Worm (Caenorhabditis elegans) whole organism, early embryonic: ENCODE results near the gene col-117.

Source experiments
- B0310.2 ChIP-seq: sonication (generic microtip); optimal IDR thresholded peaks from 2 replicates; lab custom pipeline; 2016; ENCODE audit warnings: mild to moderate bottlenecking, missing genetic modification characterization, missing compliant biosample characterization
- F13C5.2 ChIP-seq: sonication (generic microtip); optimal IDR thresholded peaks from 2 replicates; lab custom pipeline; 2017; ENCODE audit warnings: mild to moderate bottlenecking, missing genetic modification characterization, inconsistent platforms, missing compliant biosample characterization
- aly-1 ChIP-seq: sonication (generic microtip); optimal IDR thresholded peaks from 2 replicates; lab custom pipeline; 2016; ENCODE audit warnings: missing genetic modification characterization, missing compliant biosample characterization
- ama-1 ChIP-seq: fragments of 150-350 bp; optimal IDR thresholded peaks from 2 replicates; lab custom pipeline; 2014
- ceh-13 ChIP-seq: fragments of 200-800 bp; sonication (Bioruptor generic); optimal IDR thresholded peaks from 2 replicates; lab custom pipeline; 2018; ENCODE audit warnings: mild to moderate bottlenecking, missing genetic modification characterization, missing compliant biosample characterization
- ceh-36 ChIP-seq: sonication (generic microtip); optimal IDR thresholded peaks from 2 replicates; lab custom pipeline; 2016; ENCODE audit warnings: missing genetic modification characterization, inconsistent platforms, missing compliant biosample characterization
- flt-1 ChIP-seq: fragments of 200-800 bp; sonication (Bioruptor generic); IDR thresholded peaks from 2 replicates; pipeline ENCODE4 v1.3.6; 2022; ENCODE audit warnings: missing genetic modification characterization, missing compliant biosample characterization
- pes-1 ChIP-seq: fragments of 200-800 bp; sonication (Bioruptor generic); IDR thresholded peaks from 2 replicates; pipeline ENCODE4 v1.3.6; 2022; ENCODE audit warnings: missing genetic modification reagents, missing genetic modification characterization, missing compliant biosample characterization
- sea-1 ChIP-seq: fragments of 200-800 bp; sonication (Bioruptor generic); conservative IDR thresholded peaks from 2 replicates; pipeline ENCODE4 v1.3.6; 2022; ENCODE audit warnings: missing genetic modification characterization, missing compliant biosample characterization

DNA sequence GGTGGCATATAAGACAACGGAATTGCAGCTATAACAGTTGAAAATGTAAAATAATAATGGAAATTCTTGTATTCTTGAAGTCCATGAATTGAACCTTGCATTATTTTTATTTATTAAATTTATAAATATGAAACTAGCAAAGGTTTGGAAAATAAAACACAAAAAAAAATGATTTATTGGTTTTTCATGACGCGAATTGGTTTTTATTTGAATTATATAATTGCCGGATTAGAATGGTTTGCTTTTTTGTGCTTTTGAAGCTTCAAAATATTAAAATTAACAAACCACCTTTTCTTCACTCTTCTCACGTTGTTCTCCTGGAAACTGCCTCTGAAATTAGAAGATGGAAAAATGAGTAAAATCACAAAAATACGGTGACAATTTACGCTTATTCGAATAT lies 33.9 kb downstream of the col-117 start, which contains the start of gene sru-35:
- TF ChIP-seq flt-1 (GFP tag; lab: Robert Waterston, UW) (no peak), sea-1 (GFP tag; lab: Robert Waterston, UW) (no peak), aly-1 (tag; lab: Kevin White, UChicago) (no peak), pes-1 (GFP tag; lab: Robert Waterston, UW) (no peak), ama-1 (lab: Kevin White, UChicago) (no peak), ceh-36 (tag; lab: Kevin White, UChicago) (no peak), F13C5.2 (tag; lab: Kevin White, UChicago) (no peak), B0310.2 (no peak), ceh-13 (GFP tag; lab: Kevin White, UChicago) (no peak)
